Worm (Caenorhabditis elegans) whole organism, L1 larva: ENCODE measurements around the gene Y39A1A.10.

ENCODE experiments used
- C04F5.9 ChIP-seq: sonication (generic microtip); optimal IDR thresholded peaks from 2 replicates; lab custom pipeline; 2016; ENCODE audit warnings: missing genetic modification characterization, missing compliant biosample characterization
- C16A3.4 ChIP-seq: fragments of 150-350 bp; optimal IDR thresholded peaks from 2 replicates; lab custom pipeline; 2014; ENCODE audit warnings: missing biosample characterization, missing genetic modification characterization
- C34B4.2 ChIP-seq: sonication (generic microtip); optimal IDR thresholded peaks from 2 replicates; lab custom pipeline; 2017; ENCODE audit warnings: mild to moderate bottlenecking, missing genetic modification characterization, missing compliant biosample characterization
- F16B12.6 ChIP-seq: fragments of 150-350 bp; optimal IDR thresholded peaks from 2 replicates; lab custom pipeline; 2014; ENCODE audit warnings: missing biosample characterization, missing genetic modification characterization
- alr-1 ChIP-seq: fragments of 200-800 bp; sonication (Bioruptor generic); optimal IDR thresholded peaks from 2 replicates; lab custom pipeline; 2018; ENCODE audit warnings: borderline replicate concordance, mild to moderate bottlenecking, missing genetic modification characterization, missing compliant biosample characterization
- ama-1 ChIP-seq: fragments of 150-350 bp; optimal IDR thresholded peaks from 2 replicates; lab custom pipeline; 2014
- ceh-63 ChIP-seq: fragments of 200-800 bp; sonication (Bioruptor generic); optimal IDR thresholded peaks from 2 replicates; lab custom pipeline; 2018; ENCODE audit warnings: mild to moderate bottlenecking, missing genetic modification characterization, missing compliant biosample characterization
- ceh-82 ChIP-seq, 3 experiments: fragments of 150-350 bp in 1 of 3; sonication (generic microtip) in 2 of 3; optimal IDR thresholded peaks; 2 replicates each; lab custom pipeline; 2014 to 2017; ENCODE audit warnings: missing biosample characterization in 3 of 3, missing genetic modification characterization in 3 of 3
- ceh-88 ChIP-seq: fragments of 200-800 bp; sonication (Bioruptor generic); IDR thresholded peaks from 2 replicates; pipeline ENCODE4 v1.3.6; 2022; ENCODE audit warnings: missing genetic modification characterization, missing compliant biosample characterization
- ceh-90 ChIP-seq: sonication (generic microtip); optimal IDR thresholded peaks from 2 replicates; lab custom pipeline; 2016; ENCODE audit warnings: missing genetic modification characterization, missing compliant biosample characterization
- dsc-1 ChIP-seq: sonication (generic microtip); optimal IDR thresholded peaks from 2 replicates; lab custom pipeline; 2016; ENCODE audit warnings: mild to moderate bottlenecking, missing genetic modification characterization, missing compliant biosample characterization
- efl-1 ChIP-seq, 4 experiments: fragments of 150-350 bp; optimal IDR thresholded peaks in 3 of 4; peaks in 1 of 4; 1 replicate in 1 of 4; 2 replicates in 3 of 4; lab custom pipeline; 2014; ENCODE audit warnings: missing biosample characterization in 2 of 4, missing genetic modification characterization in 2 of 4, missing genetic modification reagents in 2 of 4
- elt-2 ChIP-seq: sonication (generic microtip); optimal IDR thresholded peaks from 2 replicates; lab custom pipeline; 2016; ENCODE audit warnings: missing genetic modification characterization, mild to moderate bottlenecking, inconsistent platforms, missing compliant biosample characterization, missing genetic modification reagents
- elt-3 ChIP-seq, 6 experiments: fragments of 150-350 bp in 1 of 6; sonication (generic microtip); optimal IDR thresholded peaks; 2 replicates each; lab custom pipeline; 2017 to 2018; ENCODE audit warnings: missing biosample characterization in 6 of 6, missing genetic modification characterization in 6 of 6, inconsistent platforms in 1 of 6
- ets-5 ChIP-seq: fragments of 200-800 bp; sonication (Bioruptor generic); IDR thresholded peaks from 2 replicates; pipeline ENCODE4 v1.3.6; 2022; ENCODE audit warnings: missing genetic modification characterization, missing compliant biosample characterization
- fkh-4 ChIP-seq: sonication (generic microtip); optimal IDR thresholded peaks from 2 replicates; lab custom pipeline; 2016; ENCODE audit warnings: missing compliant biosample characterization, missing genetic modification characterization, borderline replicate concordance
- fos-1 ChIP-seq: fragments of 150-350 bp; optimal IDR thresholded peaks from 2 replicates; lab custom pipeline; 2014; ENCODE audit warnings: missing biosample characterization, missing genetic modification characterization
- hlh-17 ChIP-seq: fragments of 200-800 bp; sonication (Bioruptor generic); optimal IDR thresholded peaks from 2 replicates; lab custom pipeline; 2018; ENCODE audit warnings: missing genetic modification characterization, mild to moderate bottlenecking, missing compliant biosample characterization, moderate library complexity, borderline replicate concordance
- isw-1 ChIP-seq: fragments of 200-800 bp; sonication (Bioruptor generic); IDR thresholded peaks from 2 replicates; pipeline ENCODE4 v1.3.6; 2022; ENCODE audit warnings: missing genetic modification characterization, missing compliant biosample characterization
- jun-1 ChIP-seq: fragments of 150-350 bp; optimal IDR thresholded peaks from 2 replicates; lab custom pipeline; 2014; ENCODE audit warnings: missing biosample characterization, missing genetic modification reagents, missing genetic modification characterization
- lin-13 ChIP-seq: fragments of 150-350 bp; optimal IDR thresholded peaks from 2 replicates; lab custom pipeline; 2014; ENCODE audit warnings: missing biosample characterization, missing genetic modification reagents, missing genetic modification characterization
- lin-14 ChIP-seq: fragments of 200-800 bp; sonication (Bioruptor generic); optimal IDR thresholded peaks from 2 replicates; lab custom pipeline; 2018; ENCODE audit warnings: mild to moderate bottlenecking, missing genetic modification characterization, moderate library complexity, missing compliant biosample characterization
- lin-15B ChIP-seq: fragments of 150-350 bp; sonication (generic microtip); optimal IDR thresholded peaks from 3 replicates; lab custom pipeline; 2014; ENCODE audit warnings: missing biosample characterization, missing genetic modification characterization
- lin-39 ChIP-seq: fragments of 150-350 bp; optimal IDR thresholded peaks from 2 replicates; lab custom pipeline; 2014; ENCODE audit warnings: missing biosample characterization, missing genetic modification reagents, missing genetic modification characterization
- mab-9 ChIP-seq: fragments of 200-800 bp; sonication (Bioruptor generic); IDR thresholded peaks from 2 replicates; pipeline ENCODE4 v1.3.6; 2022; ENCODE audit warnings: missing genetic modification reagents, missing genetic modification characterization, missing compliant biosample characterization
- mep-1 ChIP-seq: fragments of 150-350 bp; optimal IDR thresholded peaks from 2 replicates; lab custom pipeline; 2014; ENCODE audit warnings: missing biosample characterization, missing genetic modification characterization
- nhr-11 ChIP-seq: fragments of 150-350 bp; optimal IDR thresholded peaks from 2 replicates; lab custom pipeline; 2014; ENCODE audit warnings: missing biosample characterization, missing genetic modification characterization
- nhr-20 ChIP-seq: sonication (generic microtip); optimal IDR thresholded peaks from 2 replicates; lab custom pipeline; 2016; ENCODE audit warnings: mild to moderate bottlenecking, missing genetic modification characterization, missing compliant biosample characterization
- nhr-28 ChIP-seq: fragments of 150-350 bp; optimal IDR thresholded peaks from 2 replicates; lab custom pipeline; 2014; ENCODE audit warnings: missing biosample characterization, missing genetic modification characterization
- nhr-76 ChIP-seq: sonication (generic microtip); optimal IDR thresholded peaks from 2 replicates; lab custom pipeline; 2017; ENCODE audit warnings: missing biosample characterization, missing genetic modification characterization
- nhr-85 ChIP-seq: sonication (generic microtip); peaks from one replicate; lab custom pipeline; 2016; ENCODE audit warnings: missing genetic modification characterization, inconsistent platforms, missing compliant biosample characterization
- pqm-1 ChIP-seq: sonication (generic microtip); optimal IDR thresholded peaks from 3 replicates; lab custom pipeline; 2017; ENCODE audit warnings: missing biosample characterization, missing genetic modification characterization
- snpc-4 ChIP-seq: fragments of 150-350 bp; optimal IDR thresholded peaks from 2 replicates; lab custom pipeline; 2014; ENCODE audit warnings: missing biosample characterization, missing genetic modification characterization
- swsn-7 ChIP-seq: sonication (generic microtip); optimal IDR thresholded peaks from 2 replicates; lab custom pipeline; 2016; ENCODE audit warnings: missing genetic modification characterization, missing compliant biosample characterization
- tlp-1 ChIP-seq: fragments of 150-350 bp; optimal IDR thresholded peaks from 2 replicates; lab custom pipeline; 2014; ENCODE audit warnings: missing biosample characterization, missing genetic modification characterization
- unc-130 ChIP-seq: fragments of 150-350 bp; optimal IDR thresholded peaks from 2 replicates; lab custom pipeline; 2017; ENCODE audit warnings: missing biosample characterization, missing genetic modification characterization, inconsistent platforms
- unc-30 ChIP-seq: sonication (generic microtip); optimal IDR thresholded peaks from 2 replicates; lab custom pipeline; 2017; ENCODE audit warnings: missing biosample characterization, missing genetic modification characterization
- unc-86 ChIP-seq: sonication (generic microtip); optimal IDR thresholded peaks from 2 replicates; lab custom pipeline; 2016; ENCODE audit warnings: missing genetic modification characterization, missing compliant biosample characterization
- vab-15 ChIP-seq: sonication (generic microtip); optimal IDR thresholded peaks from 2 replicates; lab custom pipeline; 2017; ENCODE audit warnings: missing genotype, mild to moderate bottlenecking, missing genetic modification characterization, missing compliant biosample characterization
- zag-1 ChIP-seq: fragments of 150-350 bp; optimal IDR thresholded peaks from 2 replicates; lab custom pipeline; 2014; ENCODE audit warnings: missing biosample characterization, missing genetic modification characterization
- zip-4 ChIP-seq: fragments of 200-800 bp; sonication (Bioruptor generic); optimal IDR thresholded peaks from 2 replicates; lab custom pipeline; 2018; ENCODE audit warnings: mild to moderate bottlenecking, missing genetic modification characterization, moderate library complexity, missing compliant biosample characterization
- ztf-11 ChIP-seq, 2 experiments: sonication (generic microtip); optimal IDR thresholded peaks; 2 replicates each; lab custom pipeline; 2016 to 2017; ENCODE audit warnings: missing genetic modification characterization in 2 of 2, missing biosample characterization in 1 of 2, missing compliant biosample characterization in 1 of 2
- ztf-4 ChIP-seq: fragments of 150-350 bp; optimal IDR thresholded peaks from 2 replicates; lab custom pipeline; 2014; ENCODE audit warnings: missing biosample characterization, missing genetic modification characterization

Y39A1A.10 gene

ce11 chrIII:10621208-10621607 lies 11.3 kb upstream of the Y39A1A.10 start, which contains the start of the genes lron-10 and hpr-9 (continued):
- no peak for TF ChIP-seq unc-30 (tag; lab: Kevin White, UChicago)
- peak; percentile 98 for TF ChIP-seq nhr-85 (tag; lab: Kevin White, UChicago)
- TF ChIP-seq ceh-63 (GFP tag; lab: Kevin White, UChicago): no peak
- TF ChIP-seq mep-1 (tag; lab: Kevin White, UChicago): peak; percentile 50
- TF ChIP-seq ceh-90: peak; percentile 93
- TF ChIP-seq dsc-1 (tag; lab: Kevin White, UChicago): peak; percentile 89
- no peak for TF ChIP-seq tlp-1 (tag; lab: Kevin White, UChicago)
- TF ChIP-seq ceh-88 (GFP tag; lab: Robert Waterston, UW): peak; percentile 61; the same call in 1 of the 2 replicates
- no peak for TF ChIP-seq nhr-76 (tag; lab: Kevin White, UChicago)
- TF ChIP-seq unc-130 (tag; lab: Kevin White, UChicago): peak; percentile 52
- peak; percentile 70 for TF ChIP-seq C16A3.4
- TF ChIP-seq alr-1 (tag; lab: Kevin White, UChicago): no peak
- TF ChIP-seq ztf-4 (tag; lab: Kevin White, UChicago): peak; percentile 42
- peak; percentile 77 for TF ChIP-seq lin-13 (GFP tag; lab: Kevin White, UChicago)
- peak; percentile 87 for TF ChIP-seq lin-14 (GFP tag; lab: Kevin White, UChicago)
- peak; percentile 22 for TF ChIP-seq C34B4.2 (tag; lab: Kevin White, UChicago)
- TF ChIP-seq nhr-11 (tag; lab: Kevin White, UChicago): no peak
- TF ChIP-seq lin-39 (tag; lab: Kevin White, UChicago): peak; percentile 58
- peak; percentile 82 for TF ChIP-seq swsn-7
- peak; percentile 70 for TF ChIP-seq elt-2 (tag; lab: Kevin White, UChicago)
- peak; percentile 28 for TF ChIP-seq jun-1 (tag; lab: Kevin White, UChicago)
- no peak for TF ChIP-seq ama-1 (lab: Kevin White, UChicago)
- TF ChIP-seq nhr-20 (tag; lab: Kevin White, UChicago): peak; percentile 91
- TF ChIP-seq efl-1 (optimal IDR thresholded peaks at IDR 0.05; lab: Kevin White, UChicago): peak; percentile 74 to 84
- peak; percentile 85 to 98 for TF ChIP-seq efl-1 (GFP tag; optimal IDR thresholded peaks at IDR 0.05 in 1 of 2; lab: Kevin White, UChicago)
- TF ChIP-seq ztf-11 (tag; optimal IDR thresholded peaks at IDR 0.05; lab: Kevin White, UChicago): peak in 1 of 2 experiments; percentile 96
- TF ChIP-seq zag-1 (tag; lab: Kevin White, UChicago): no peak
- no peak for TF ChIP-seq pqm-1
- no peak for TF ChIP-seq hlh-17 (GFP tag; lab: Kevin White, UChicago)
- peak; percentile 27 for TF ChIP-seq lin-15B (tag; lab: Kevin White, UChicago)
- peak; percentile 13 for TF ChIP-seq fos-1 (tag; lab: Kevin White, UChicago)
- no peak for TF ChIP-seq nhr-28 (tag; lab: Kevin White, UChicago)
- peak; percentile 45 for TF ChIP-seq F16B12.6 (tag; lab: Kevin White, UChicago)
- TF ChIP-seq unc-86: peak; percentile 70
- peak; percentile 32 for TF ChIP-seq snpc-4 (tag; lab: Kevin White, UChicago)
- peak; percentile 93 for TF ChIP-seq C04F5.9
- no peak for TF ChIP-seq ets-5 (GFP tag; lab: Robert Waterston, UW)
- peak in 2 of 6 experiments; percentile 73 to 85 for TF ChIP-seq elt-3 (tag; optimal IDR thresholded peaks at IDR 0.05; lab: Kevin White, UChicago)
- TF ChIP-seq fkh-4 (tag; lab: Kevin White, UChicago): peak; percentile 98
- peak; percentile 50 for TF ChIP-seq vab-15 (tag; lab: Kevin White, UChicago)
- TF ChIP-seq zip-4 (GFP tag; lab: Kevin White, UChicago): peak; percentile 50
- peak; percentile 90 for TF ChIP-seq mab-9 (GFP tag; lab: Robert Waterston, UW)
- TF ChIP-seq ceh-82 (tag; optimal IDR thresholded peaks at IDR 0.05; lab: Kevin White, UChicago): peak in 2 of 3 experiments; percentile 36 to 66
- TF ChIP-seq isw-1 (GFP tag; lab: Robert Waterston, UW): peak; percentile 56; the same call in 1 of the 2 replicates
